Worm (Caenorhabditis elegans) whole organism, L4 larva: ENCODE results near the gene spp-7.

Experiments
- ZK546.5 ChIP-seq, 2 experiments: sonication (generic microtip); optimal IDR thresholded peaks; 2 replicates each; lab custom pipeline; 2017; ENCODE audit warnings: missing biosample characterization in 2 of 2, missing genetic modification characterization in 2 of 2
- ceh-82 ChIP-seq: sonication (generic microtip); optimal IDR thresholded peaks from 2 replicates; lab custom pipeline; 2017; ENCODE audit warnings: missing biosample characterization, missing genetic modification characterization
- fkh-10 ChIP-seq: fragments of 150-350 bp; optimal IDR thresholded peaks from 2 replicates; lab custom pipeline; 2014; ENCODE audit warnings: missing biosample characterization, missing genetic modification reagents, missing genetic modification characterization
- lin-13 ChIP-seq: fragments of 150-350 bp; optimal IDR thresholded peaks from 2 replicates; lab custom pipeline; 2014; ENCODE audit warnings: missing biosample characterization, missing genetic modification reagents, missing genetic modification characterization
- nhr-11 ChIP-seq: fragments of 150-350 bp; optimal IDR thresholded peaks from 2 replicates; lab custom pipeline; 2014; ENCODE audit warnings: missing biosample characterization, missing genetic modification characterization
- nhr-76 ChIP-seq: fragments of 150-350 bp; optimal IDR thresholded peaks from 2 replicates; lab custom pipeline; 2014; ENCODE audit warnings: missing biosample characterization, missing genetic modification characterization
- zag-1 ChIP-seq: fragments of 150-350 bp; optimal IDR thresholded peaks from 2 replicates; lab custom pipeline; 2014; ENCODE audit warnings: missing biosample characterization, missing genetic modification characterization
- zfp-3 ChIP-seq: fragments of 200-800 bp; sonication (Bioruptor generic); conservative IDR thresholded peaks from 2 replicates; pipeline ENCODE4 v1.3.6; 2022; ENCODE audit warnings: missing genetic modification reagents, missing genetic modification characterization, missing compliant biosample characterization

ce11 chrIV:5400609-5401008, 15.0 kb downstream of the spp-7 start, which contains the start of gene ZK616.1:
- TF ChIP-seq nhr-11 (tag; lab: Kevin White, UChicago) (no peak), nhr-76 (tag; lab: Kevin White, UChicago) (no peak), zfp-3 (no peak), ZK546.5 (tag; optimal IDR thresholded peaks at IDR 0.05; lab: Kevin White, UChicago) (no peak), ceh-82 (no peak), fkh-10 (GFP tag; lab: Kevin White, UChicago) (no peak), lin-13 (GFP tag; lab: Kevin White, UChicago) (no peak), zag-1 (tag; lab: Kevin White, UChicago) (no peak)
